Worm (Caenorhabditis elegans) whole organism, L4 larva: ENCODE data around the gene msa-1.
A peak's percentile ranks its signal among the peaks of the same experiment; 100 is the strongest.

Experiments
- T20F7.1 ChIP-seq: fragments of 200-800 bp; sonication (Bioruptor generic); optimal IDR thresholded peaks from 2 replicates; lab custom pipeline; 2018; ENCODE audit warnings: mild to moderate bottlenecking, missing genetic modification characterization, missing compliant biosample characterization
- Y105C5A.15 ChIP-seq: fragments of 200-800 bp; sonication (Bioruptor generic); IDR thresholded peaks from 2 replicates; pipeline ENCODE4 v1.3.6; 2022; ENCODE audit warnings: missing genetic modification characterization, missing compliant biosample characterization
- aha-1 ChIP-seq: fragments of 150-350 bp; peaks from one replicate; lab custom pipeline; 2014; ENCODE audit warnings: missing biosample characterization, missing genetic modification characterization
- ama-1 ChIP-seq: fragments of 150-350 bp; optimal IDR thresholded peaks from 2 replicates; lab custom pipeline; 2014; ENCODE audit warnings: inconsistent platforms, mixed read lengths
- arid-1 ChIP-seq: fragments of 200-800 bp; sonication (Bioruptor generic); conservative IDR thresholded peaks from 2 replicates; pipeline ENCODE4 v1.3.6; 2022; ENCODE audit warnings: missing genetic modification reagents, missing genetic modification characterization, missing compliant biosample characterization
- ceh-20 ChIP-seq: fragments of 200-800 bp; sonication (Bioruptor generic); IDR thresholded peaks from 2 replicates; pipeline ENCODE4 v1.3.6; 2022; ENCODE audit warnings: missing genetic modification reagents, missing genetic modification characterization, missing compliant biosample characterization
- ceh-44 ChIP-seq: fragments of 200-800 bp; sonication (Bioruptor generic); IDR thresholded peaks from 2 replicates; pipeline ENCODE4 v1.3.6; 2022; ENCODE audit warnings: missing genetic modification reagents, missing genetic modification characterization, missing compliant biosample characterization
- ctbp-1 ChIP-seq: fragments of 200-800 bp; sonication (Bioruptor generic); IDR thresholded peaks from 2 replicates; pipeline ENCODE4 v1.3.6; 2022; ENCODE audit warnings: missing genetic modification reagents, missing genetic modification characterization, missing compliant biosample characterization
- daf-12 ChIP-seq: fragments of 150-350 bp; optimal IDR thresholded peaks from 2 replicates; lab custom pipeline; 2014; ENCODE audit warnings: missing biosample characterization, missing genetic modification reagents, missing genetic modification characterization
- daf-16 ChIP-seq, 3 experiments: sonication (generic microtip); optimal IDR thresholded peaks; 2 replicates each; lab custom pipeline; 2016 to 2017; ENCODE audit warnings: missing genetic modification characterization in 3 of 3, missing genetic modification reagents in 3 of 3, mild to moderate bottlenecking in 2 of 3, missing compliant biosample characterization in 2 of 3, missing biosample characterization in 1 of 3, moderate library complexity in 1 of 3
- dmd-6 ChIP-seq: fragments of 200-800 bp; sonication (Bioruptor generic); IDR thresholded peaks from 2 replicates; pipeline ENCODE4 v1.3.6; 2022; ENCODE audit warnings: missing genetic modification reagents, missing genetic modification characterization, missing compliant biosample characterization
- dmd-8 ChIP-seq: fragments of 200-800 bp; sonication (Bioruptor generic); IDR thresholded peaks from 2 replicates; pipeline ENCODE4 v1.3.6; 2022; ENCODE audit warnings: missing genetic modification characterization, missing compliant biosample characterization
- dve-1 ChIP-seq: sonication (generic microtip); optimal IDR thresholded peaks from 2 replicates; lab custom pipeline; 2017; ENCODE audit warnings: antibody characterized with exemption, mild to moderate bottlenecking, missing genetic modification characterization, missing compliant biosample characterization; ENCODE audit not compliant: insufficient read depth
- egl-27 ChIP-seq: sonication (generic microtip); optimal IDR thresholded peaks from 3 replicates; lab custom pipeline; 2017; ENCODE audit warnings: missing biosample characterization, missing genetic modification reagents, missing genetic modification characterization
- egl-43 ChIP-seq: fragments of 200-800 bp; sonication (Bioruptor generic); IDR thresholded peaks from 2 replicates; pipeline ENCODE4 v1.3.6; 2022; ENCODE audit warnings: missing genetic modification reagents, missing genetic modification characterization, missing compliant biosample characterization
- gei-8 ChIP-seq: fragments of 200-800 bp; sonication (Bioruptor generic); optimal IDR thresholded peaks from 2 replicates; lab custom pipeline; 2018; ENCODE audit warnings: mild to moderate bottlenecking, missing genetic modification characterization, missing compliant biosample characterization
- hlh-11 ChIP-seq: fragments of 200-800 bp; sonication (Bioruptor generic); optimal IDR thresholded peaks from 2 replicates; lab custom pipeline; 2018; ENCODE audit warnings: mild to moderate bottlenecking, missing genetic modification characterization, missing compliant biosample characterization
- lin-13 ChIP-seq: fragments of 150-350 bp; optimal IDR thresholded peaks from 2 replicates; lab custom pipeline; 2014; ENCODE audit warnings: missing biosample characterization, missing genetic modification reagents, missing genetic modification characterization
- lin-15B ChIP-seq: fragments of 150-350 bp; sonication (generic microtip); optimal IDR thresholded peaks from 3 replicates; lab custom pipeline; 2014; ENCODE audit warnings: missing biosample characterization, missing genetic modification characterization
- lin-38 ChIP-seq: fragments of 200-800 bp; sonication (Bioruptor generic); IDR thresholded peaks from 2 replicates; pipeline ENCODE4 v1.3.6; 2022; ENCODE audit warnings: missing genetic modification reagents, missing genetic modification characterization, missing compliant biosample characterization
- lir-3 ChIP-seq: sonication (generic microtip); optimal IDR thresholded peaks from 2 replicates; lab custom pipeline; 2016; ENCODE audit warnings: mild to moderate bottlenecking, missing genetic modification characterization, missing compliant biosample characterization
- lsy-2 ChIP-seq, 2 experiments: fragments of 150-350 bp in 1 of 2; sonication (generic microtip) in 1 of 2; optimal IDR thresholded peaks; 2 replicates each; lab custom pipeline; 2014 to 2017; ENCODE audit warnings: missing biosample characterization in 2 of 2, missing genetic modification characterization in 2 of 2
- mdl-1 ChIP-seq, 2 experiments: fragments of 150-350 bp in 1 of 2; sonication (generic microtip) in 1 of 2; optimal IDR thresholded peaks; 2 replicates each; lab custom pipeline; 2014 to 2017; ENCODE audit warnings: missing biosample characterization in 2 of 2, missing genetic modification characterization in 2 of 2
- mxl-2 ChIP-seq: fragments of 200-800 bp; sonication (Bioruptor generic); conservative IDR thresholded peaks from 2 replicates; pipeline ENCODE4 v1.3.6; 2022; ENCODE audit warnings: missing genetic modification reagents, missing genetic modification characterization, missing compliant biosample characterization
- nhr-11 ChIP-seq: fragments of 150-350 bp; optimal IDR thresholded peaks from 2 replicates; lab custom pipeline; 2014; ENCODE audit warnings: missing biosample characterization, missing genetic modification characterization
- nhr-111 ChIP-seq: fragments of 200-800 bp; sonication (Bioruptor generic); optimal IDR thresholded peaks from 2 replicates; lab custom pipeline; 2018; ENCODE audit warnings: mild to moderate bottlenecking, missing genetic modification characterization, missing compliant biosample characterization
- nhr-41 ChIP-seq: fragments of 200-800 bp; sonication (Bioruptor generic); IDR thresholded peaks from 2 replicates; pipeline ENCODE4 v1.3.6; 2022; ENCODE audit warnings: missing genetic modification reagents, missing genetic modification characterization, missing compliant biosample characterization
- nhr-48 ChIP-seq: sonication (generic microtip); optimal IDR thresholded peaks from 2 replicates; lab custom pipeline; 2016; ENCODE audit warnings: mild to moderate bottlenecking, missing genetic modification characterization, missing compliant biosample characterization
- nhr-6 ChIP-seq: fragments of 150-350 bp; optimal IDR thresholded peaks from 2 replicates; lab custom pipeline; 2014; ENCODE audit warnings: missing biosample characterization, missing genetic modification characterization
- pqm-1 ChIP-seq: sonication (generic microtip); optimal IDR thresholded peaks from 2 replicates; lab custom pipeline; 2017; ENCODE audit warnings: missing biosample characterization, missing genetic modification characterization
- rbr-2 ChIP-seq: sonication (generic microtip); optimal IDR thresholded peaks from 2 replicates; lab custom pipeline; 2016; ENCODE audit warnings: missing genotype, missing genetic modification characterization, missing compliant biosample characterization
- saeg-2 ChIP-seq: fragments of 200-800 bp; sonication (Bioruptor generic); IDR thresholded peaks from 2 replicates; pipeline ENCODE4 v1.3.6; 2022; ENCODE audit warnings: missing genetic modification reagents, missing genetic modification characterization, missing compliant biosample characterization
- set-16 ChIP-seq: fragments of 200-800 bp; sonication (Bioruptor generic); IDR thresholded peaks from 2 replicates; pipeline ENCODE4 v1.3.6; 2022; ENCODE audit warnings: missing genetic modification reagents, missing genetic modification characterization, missing compliant biosample characterization
- skn-1 ChIP-seq: fragments of 150-350 bp; optimal IDR thresholded peaks from 2 replicates; lab custom pipeline; 2014; ENCODE audit warnings: missing biosample characterization, missing genetic modification characterization
- tag-97 ChIP-seq: fragments of 200-800 bp; sonication (Bioruptor generic); IDR thresholded peaks from 2 replicates; pipeline ENCODE4 v1.3.6; 2022; ENCODE audit warnings: missing genetic modification characterization, missing compliant biosample characterization
- tra-1 ChIP-seq: fragments of 200-800 bp; sonication (Bioruptor generic); IDR thresholded peaks from 2 replicates; pipeline ENCODE4 v1.3.6; 2022; ENCODE audit warnings: missing genetic modification reagents, missing genetic modification characterization, missing compliant biosample characterization
- unc-130 ChIP-seq: sonication (generic microtip); optimal IDR thresholded peaks from 2 replicates; lab custom pipeline; 2016; ENCODE audit warnings: missing genetic modification reagents, missing genetic modification characterization, missing compliant biosample characterization
- zag-1 ChIP-seq: fragments of 150-350 bp; optimal IDR thresholded peaks from 2 replicates; lab custom pipeline; 2014; ENCODE audit warnings: missing biosample characterization, missing genetic modification characterization
- zfp-2 ChIP-seq: sonication (generic microtip); optimal IDR thresholded peaks from 2 replicates; lab custom pipeline; 2016; ENCODE audit warnings: mild to moderate bottlenecking, missing genetic modification characterization, missing compliant biosample characterization
- zip-11 ChIP-seq: fragments of 200-800 bp; sonication (Bioruptor generic); IDR thresholded peaks from 2 replicates; pipeline ENCODE4 v1.3.6; 2022; ENCODE audit warnings: missing genetic modification characterization, missing compliant biosample characterization
- ztf-7 ChIP-seq: fragments of 150-350 bp; optimal IDR thresholded peaks from 2 replicates; lab custom pipeline; 2014; ENCODE audit warnings: missing biosample characterization, missing genetic modification characterization

Gene msa-1

DNA sequence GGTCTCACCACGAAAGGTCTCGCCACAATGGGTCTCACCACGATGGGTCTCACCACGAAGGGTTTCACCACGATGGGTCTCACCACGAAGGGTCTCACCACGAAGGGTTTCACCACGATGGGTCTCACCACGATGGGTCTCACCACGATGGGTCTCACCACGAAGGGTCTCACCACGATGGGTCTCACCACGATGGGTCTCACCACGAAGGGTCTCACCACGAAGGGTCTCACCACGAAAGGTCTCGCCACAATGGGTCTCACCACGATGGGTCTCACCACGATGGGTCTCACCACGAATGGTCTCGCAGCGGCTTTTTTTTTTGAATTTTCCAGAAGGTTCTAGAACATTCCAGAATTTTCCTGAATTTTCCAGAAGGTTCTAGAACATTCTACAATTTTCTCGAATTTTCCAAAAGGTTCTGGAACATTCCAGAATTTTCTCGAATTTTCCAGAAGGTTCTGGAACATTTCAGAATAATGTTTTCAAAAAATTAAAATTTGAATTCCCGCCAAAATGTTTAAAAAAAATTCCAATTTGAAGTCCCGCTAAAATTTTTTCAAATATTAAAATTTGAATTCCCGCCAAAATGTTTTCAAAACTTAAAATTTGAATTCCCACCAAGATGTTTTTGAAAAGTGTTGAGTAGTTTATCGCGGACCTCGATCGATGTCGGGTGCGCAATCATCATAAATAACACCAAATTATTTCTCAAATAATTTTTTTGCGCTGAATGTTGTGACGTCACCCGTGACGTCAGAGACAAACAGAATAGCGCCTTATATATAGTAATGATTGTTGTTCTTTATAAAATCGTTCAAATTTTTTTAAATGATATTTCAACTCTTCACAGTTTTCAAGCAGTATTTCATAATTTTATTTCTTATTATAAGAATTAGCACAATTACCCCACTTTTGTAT is 20.9 kb upstream of the msa-1 start:
- TF ChIP-seq egl-43 (GFP tag; lab: Robert Waterston, UW) (peak; percentile 48; the same call in 1 of the 2 replicates), set-16 (GFP tag; lab: Robert Waterston, UW) (peak; percentile 55; the same call in 1 of the 2 replicates)

DNA sequence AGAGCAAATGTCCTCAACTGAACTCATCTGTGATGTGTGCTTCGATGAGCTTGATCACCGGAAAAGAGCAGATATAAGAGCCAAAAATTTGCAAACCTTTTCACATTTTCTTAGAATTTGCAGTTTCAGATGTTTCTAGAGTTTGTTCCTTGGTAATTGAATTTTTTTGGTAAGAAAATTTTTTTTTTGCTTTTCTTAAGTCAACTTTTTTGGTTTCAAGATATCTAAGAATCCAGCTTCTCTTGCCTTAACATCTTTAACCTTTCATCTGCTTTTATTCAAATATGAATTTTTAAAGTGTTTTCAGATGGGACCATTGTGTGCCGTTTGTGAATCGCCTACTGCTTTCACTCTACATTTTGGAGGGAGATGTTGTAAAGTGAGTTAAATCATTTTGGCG is 18.7 kb upstream of the msa-1 start, which contains the start of gene nhr-11:
Gene nhr-11, plus strand, starts transcription at position 301 of the 400 bp plus-strand sequence.
- TF ChIP-seq ceh-44 (GFP tag; lab: Robert Waterston, UW) (no peak), unc-130 (GFP tag; lab: Kevin White, UChicago) (no peak)

DNA sequence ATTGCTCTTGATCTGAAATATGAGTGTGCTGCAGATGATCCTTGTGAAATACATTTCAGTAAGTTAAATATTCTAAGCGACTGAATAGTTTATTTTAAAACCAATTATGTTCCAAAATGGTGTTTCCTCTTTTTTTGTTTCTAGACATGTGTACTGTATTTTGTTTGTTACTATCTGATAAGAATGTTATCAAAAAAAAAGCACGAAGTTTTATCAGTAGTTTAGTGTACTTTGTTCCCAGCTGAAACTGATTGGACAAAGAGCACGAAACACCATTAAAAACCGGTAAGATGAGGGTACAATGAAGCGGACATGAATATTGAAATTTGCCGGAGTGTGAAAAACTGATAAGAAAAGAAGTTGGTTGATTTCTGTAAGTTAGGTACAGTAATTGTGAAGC is 18.2 kb upstream of the msa-1 start:
- TF ChIP-seq lsy-2 (tag; optimal IDR thresholded peaks at IDR 0.05; lab: Kevin White, UChicago) (no peak), zfp-2 (tag; lab: Kevin White, UChicago) (no peak), egl-27 (no peak), pqm-1 (tag; lab: Kevin White, UChicago) (peak; percentile 40), T20F7.1 (GFP tag; lab: Kevin White, UChicago) (peak; percentile 24), dve-1 (tag; lab: Kevin White, UChicago) (peak; percentile 66), dmd-6 (GFP tag; lab: Robert Waterston, UW) (peak; percentile 44; the same call in 1 of the 2 replicates), ceh-20 (GFP tag; lab: Robert Waterston, UW) (no peak), aha-1 (tag; lab: Kevin White, UChicago) (peak; percentile 40), daf-12 (tag; lab: Kevin White, UChicago) (no peak), hlh-11 (tag; lab: Kevin White, UChicago) (peak; percentile 57), tra-1 (GFP tag; lab: Robert Waterston, UW) (no peak), daf-16 (GFP tag; optimal IDR thresholded peaks at IDR 0.05; lab: Kevin White, UChicago) (no peak), daf-16 (tag; optimal IDR thresholded peaks at IDR 0.05; lab: Kevin White, UChicago) (peak; percentile 57), nhr-48 (peak; percentile 9), lin-38 (no peak), Y105C5A.15 (no peak)

DNA sequence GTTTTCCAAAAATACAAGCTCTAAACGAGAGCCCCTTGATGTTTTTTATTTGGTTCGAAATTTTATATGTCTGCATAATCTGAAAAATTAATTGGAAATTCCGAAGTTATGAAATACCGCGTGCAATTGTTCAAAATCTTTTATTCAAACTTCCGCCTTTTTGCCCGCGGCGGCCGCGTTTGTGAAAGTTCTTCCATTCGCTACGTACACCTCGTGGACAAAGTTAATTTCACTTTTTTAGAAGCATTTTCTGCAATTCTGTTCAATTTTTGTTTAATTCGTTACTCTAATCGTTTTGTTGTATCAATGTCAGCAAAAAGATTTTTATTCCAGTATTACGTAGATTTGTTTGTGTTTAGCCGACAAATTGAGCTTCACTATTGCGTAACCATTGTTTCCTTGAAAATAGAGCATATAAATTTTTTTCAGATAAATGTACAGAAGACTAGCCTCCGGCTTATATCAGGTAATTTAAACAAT is 14.1 kb upstream of the msa-1 start, which contains the start of gene mppb-1:
Gene mppb-1, plus strand, starts transcription at position 430 of the 480 bp plus-strand sequence.
- TF ChIP-seq nhr-11 (no peak), ama-1 (lab: Kevin White, UChicago) (no peak), arid-1 (GFP tag; lab: Robert Waterston, UW) (no peak), nhr-41 (GFP tag; lab: Robert Waterston, UW) (no peak), nhr-48 (no peak), zip-11 (GFP tag; lab: Robert Waterston, UW) (no peak), Y105C5A.15 (0 out of 2 replicates have a peak, but pooled peaks have one; percentile 30), saeg-2 (no peak), zag-1 (tag; lab: Kevin White, UChicago) (no peak), unc-130 (GFP tag; lab: Kevin White, UChicago) (peak; percentile 94), mdl-1 (tag; optimal IDR thresholded peaks at IDR 0.05; lab: Kevin White, UChicago) (peak in 1 of 2 experiments; percentile 61), lin-13 (GFP tag; lab: Kevin White, UChicago) (no peak), mxl-2 (GFP tag; lab: Robert Waterston, UW) (no peak), ceh-20 (GFP tag; lab: Robert Waterston, UW) (no peak), skn-1 (tag; lab: Kevin White, UChicago) (no peak), lir-3 (tag; lab: Kevin White, UChicago) (no peak), lin-38 (peak; percentile 71), lsy-2 (tag; optimal IDR thresholded peaks at IDR 0.05; lab: Kevin White, UChicago) (peak in 1 of 2 experiments; percentile 87), lin-15B (tag; lab: Kevin White, UChicago) (no peak), ctbp-1 (GFP tag; lab: Robert Waterston, UW) (0 out of 2 replicates have a peak, but pooled peaks have one; percentile 34), dmd-8 (GFP tag; lab: Robert Waterston, UW) (no peak), nhr-111 (GFP tag; lab: Kevin White, UChicago) (no peak), tra-1 (GFP tag; lab: Robert Waterston, UW) (0 out of 2 replicates have a peak, but pooled peaks have one; percentile 53), tag-97 (GFP tag; lab: Robert Waterston, UW) (no peak), pqm-1 (tag; lab: Kevin White, UChicago) (no peak), gei-8 (GFP tag; lab: Kevin White, UChicago) (no peak), nhr-6 (no peak), ztf-7 (tag; lab: Kevin White, UChicago) (peak; percentile 38), rbr-2 (tag; lab: Kevin White, UChicago) (peak; percentile 53)
